Fruit fly (Drosophila melanogaster) whole organism, embryonic: ENCODE results near the gene Hasp.
A peak's percentile ranks its signal among the peaks of the same experiment; 100 is the strongest.

Experiments
- Atf-2 ChIP-seq: fragments of 200-800 bp; sonication (Bioruptor generic); optimal IDR thresholded peaks from 2 replicates; lab custom pipeline; 2016; ENCODE audit warnings: missing biosample characterization, missing genetic modification characterization
- Atf3 ChIP-seq: fragments of 200-800 bp; sonication (Bioruptor generic); optimal IDR thresholded peaks from 3 replicates; lab custom pipeline; 2016; ENCODE audit warnings: missing biosample characterization, missing genetic modification characterization
- CG10147 ChIP-seq: fragments of 200-800 bp; sonication (Bioruptor generic); optimal IDR thresholded peaks from 2 replicates; lab custom pipeline; 2019; ENCODE audit warnings: missing biosample characterization, mild to moderate bottlenecking, missing genetic modification characterization, moderate library complexity
- CG10209 ChIP-seq: fragments of 200-800 bp; sonication (Bioruptor generic); optimal IDR thresholded peaks from 3 replicates; lab custom pipeline; 2017; ENCODE audit warnings: missing biosample characterization, mild to moderate bottlenecking, missing genetic modification characterization, missing genetic modification reagents
- CG10267 ChIP-seq: fragments of 200-800 bp; sonication (Bioruptor generic); optimal IDR thresholded peaks from 2 replicates; lab custom pipeline; 2018; ENCODE audit warnings: missing biosample characterization, mild to moderate bottlenecking, missing genetic modification characterization, moderate library complexity
- CG10431 ChIP-seq: fragments of 200-800 bp; sonication (Bioruptor generic); optimal IDR thresholded peaks from 3 replicates; lab custom pipeline; 2018; ENCODE audit warnings: missing biosample characterization, mild to moderate bottlenecking, missing genetic modification characterization
- CG11456 ChIP-seq: fragments of 200-800 bp; sonication (Bioruptor generic); IDR thresholded peaks from 3 replicates; pipeline ENCODE4 v1.3.6; 2022; ENCODE audit warnings: missing biosample characterization, missing genetic modification characterization
- CG11504 ChIP-seq: fragments of 200-800 bp; sonication (Bioruptor generic); optimal IDR thresholded peaks from 3 replicates; lab custom pipeline; 2019; ENCODE audit warnings: missing biosample characterization, mild to moderate bottlenecking, missing genetic modification characterization, moderate library complexity
- CG1233 ChIP-seq: fragments of 200-800 bp; sonication (Bioruptor generic); optimal IDR thresholded peaks from 4 replicates; lab custom pipeline; 2018; ENCODE audit warnings: missing biosample characterization, mild to moderate bottlenecking, missing genetic modification characterization
- CG12391 ChIP-seq: fragments of 200-800 bp; sonication (Bioruptor generic); optimal IDR thresholded peaks from 3 replicates; lab custom pipeline; 2018; ENCODE audit warnings: missing biosample characterization, mild to moderate bottlenecking, missing genetic modification characterization, moderate library complexity
- CG12942 ChIP-seq: fragments of 200-800 bp; sonication (Bioruptor generic); optimal IDR thresholded peaks from 3 replicates; lab custom pipeline; 2016; ENCODE audit warnings: missing biosample characterization, missing genetic modification characterization
- CG14014 ChIP-seq: fragments of 200-800 bp; sonication (Bioruptor generic); IDR thresholded peaks from 2 replicates; pipeline ENCODE4 v1.3.6; 2022; ENCODE audit warnings: missing biosample characterization, missing genetic modification characterization
- CG14965 ChIP-seq: fragments of 200-800 bp; sonication (Bioruptor generic); optimal IDR thresholded peaks from 2 replicates; lab custom pipeline; 2016; ENCODE audit warnings: missing biosample characterization, missing genetic modification characterization, borderline replicate concordance
- CG15073 ChIP-seq: fragments of 200-800 bp; sonication (Bioruptor generic); optimal IDR thresholded peaks from 2 replicates; lab custom pipeline; 2016; ENCODE audit warnings: missing biosample characterization, missing genetic modification characterization
- CG17359 ChIP-seq: fragments of 200-800 bp; sonication (Bioruptor generic); optimal IDR thresholded peaks from 3 replicates; lab custom pipeline; 2018; ENCODE audit warnings: missing biosample characterization, mild to moderate bottlenecking, missing genetic modification characterization, moderate library complexity
- CG2678 ChIP-seq: fragments of 200-800 bp; sonication (Bioruptor generic); optimal IDR thresholded peaks from 3 replicates; lab custom pipeline; 2019; ENCODE audit warnings: missing biosample characterization, mild to moderate bottlenecking, missing genetic modification characterization, moderate library complexity
- CG30020 ChIP-seq: fragments of 200-800 bp; optimal IDR thresholded peaks from 2 replicates; lab custom pipeline; 2019; ENCODE audit warnings: missing biosample characterization, mild to moderate bottlenecking, missing genetic modification characterization, moderate library complexity
- CG4404 ChIP-seq: fragments of 200-800 bp; sonication (Bioruptor generic); IDR thresholded peaks from 2 replicates; pipeline ENCODE4 v1.3.6; 2022; ENCODE audit warnings: missing biosample characterization, missing genetic modification characterization
- CG4820 ChIP-seq: fragments of 200-800 bp; sonication (Bioruptor generic); optimal IDR thresholded peaks from 3 replicates; lab custom pipeline; 2016; ENCODE audit warnings: missing biosample characterization, missing genetic modification characterization
- CG6813 ChIP-seq: fragments of 200-800 bp; sonication (Bioruptor generic); optimal IDR thresholded peaks from 2 replicates; lab custom pipeline; 2017; ENCODE audit warnings: missing biosample characterization, missing genetic modification characterization, mild to moderate bottlenecking, moderate library complexity, missing genetic modification reagents
- CG7271 ChIP-seq: fragments of 200-800 bp; sonication (Bioruptor generic); optimal IDR thresholded peaks from 2 replicates; lab custom pipeline; 2018; ENCODE audit warnings: missing biosample characterization, mild to moderate bottlenecking, missing genetic modification characterization, moderate library complexity
- CG7928 ChIP-seq: fragments of 200-800 bp; sonication (Bioruptor generic); optimal IDR thresholded peaks from 2 replicates; lab custom pipeline; 2017; ENCODE audit warnings: missing biosample characterization, mild to moderate bottlenecking, missing genetic modification characterization
- CG8388 ChIP-seq: fragments of 200-800 bp; sonication (Bioruptor generic); optimal IDR thresholded peaks from 2 replicates; lab custom pipeline; 2019; ENCODE audit warnings: missing biosample characterization, mild to moderate bottlenecking, missing genetic modification characterization, moderate library complexity
- CrebB ChIP-seq: fragments of 200-800 bp; sonication (Bioruptor generic); optimal IDR thresholded peaks from 3 replicates; lab custom pipeline; 2018; ENCODE audit warnings: missing biosample characterization, mild to moderate bottlenecking, missing genetic modification characterization
- D19B ChIP-seq: fragments of 200-800 bp; sonication (Bioruptor generic); optimal IDR thresholded peaks from 2 replicates; lab custom pipeline; 2017; ENCODE audit warnings: missing biosample characterization, mild to moderate bottlenecking, missing genetic modification characterization
- Fer2 ChIP-seq: fragments of 200-800 bp; sonication (Bioruptor generic); optimal IDR thresholded peaks from 2 replicates; lab custom pipeline; 2018; ENCODE audit warnings: missing biosample characterization, mild to moderate bottlenecking, missing genetic modification characterization, moderate library complexity
- H15 ChIP-seq: fragments of 200-800 bp; sonication (Bioruptor generic); IDR thresholded peaks from 3 replicates; pipeline ENCODE4 v1.3.6; 2022; ENCODE audit warnings: missing biosample characterization, missing genetic modification characterization
- HmgZ ChIP-seq: fragments of 200-800 bp; sonication (Bioruptor generic); optimal IDR thresholded peaks from 2 replicates; lab custom pipeline; 2018; ENCODE audit warnings: missing biosample characterization, mild to moderate bottlenecking, missing genetic modification characterization
- MTF-1 ChIP-seq: fragments of 200-800 bp; sonication (Bioruptor generic); optimal IDR thresholded peaks from 2 replicates; lab custom pipeline; 2018; ENCODE audit warnings: missing biosample characterization, mild to moderate bottlenecking, missing genetic modification characterization, borderline replicate concordance
- Nf-YA ChIP-seq: fragments of 200-800 bp; sonication (Bioruptor generic); IDR thresholded peaks from 2 replicates; pipeline ENCODE4 v1.3.6; 2022; ENCODE audit warnings: missing biosample characterization, missing genetic modification characterization
- Optix ChIP-seq: fragments of 200-800 bp; sonication (Bioruptor generic); IDR thresholded peaks from 3 replicates; pipeline ENCODE4 v1.3.6; 2022; ENCODE audit warnings: missing biosample characterization, missing genetic modification characterization
- Sin3A ChIP-seq: fragments of >200 bp; optimal IDR thresholded peaks from 2 replicates; lab custom pipeline; 2018
- Taf1 ChIP-seq: fragments of 200-800 bp; sonication (Bioruptor generic); IDR thresholded peaks from 2 replicates; pipeline ENCODE4 v1.3.6; 2022; ENCODE audit warnings: missing biosample characterization, missing genetic modification characterization
- ab ChIP-seq: fragments of 200-800 bp; sonication (Bioruptor generic); optimal IDR thresholded peaks from 2 replicates; lab custom pipeline; 2016; ENCODE audit warnings: missing biosample characterization, missing genetic modification characterization
- ara ChIP-seq: fragments of 200-800 bp; sonication (Bioruptor generic); IDR thresholded peaks from 2 replicates; pipeline ENCODE4 v1.3.6; 2022; ENCODE audit warnings: missing biosample characterization, missing genetic modification characterization
- ato ChIP-seq: fragments of 200-800 bp; sonication (Bioruptor generic); IDR thresholded peaks from 2 replicates; pipeline ENCODE4 v1.3.6; 2022; ENCODE audit warnings: missing biosample characterization, missing genetic modification characterization; ENCODE audit not compliant: partially characterized antibody
- ci ChIP-seq: fragments of 200-800 bp; sonication (Bioruptor generic); IDR thresholded peaks from 3 replicates; pipeline ENCODE4 v1.3.6; 2022; ENCODE audit warnings: missing biosample characterization, missing genetic modification characterization
- crol ChIP-seq: fragments of 200-800 bp; sonication (Bioruptor generic); IDR thresholded peaks from 2 replicates; pipeline ENCODE4 v1.3.6; 2022; ENCODE audit warnings: missing biosample characterization, missing genetic modification characterization
- ind ChIP-seq: fragments of 200-800 bp; sonication (Bioruptor generic); optimal IDR thresholded peaks from 3 replicates; lab custom pipeline; 2016; ENCODE audit warnings: missing biosample characterization, missing genetic modification characterization
- mld ChIP-seq: fragments of 200-800 bp; sonication (Bioruptor generic); IDR thresholded peaks from 3 replicates; pipeline ENCODE4 v1.3.6; 2022; ENCODE audit warnings: missing biosample characterization, missing genetic modification characterization; ENCODE audit not compliant: partially characterized antibody
- onecut ChIP-seq: fragments of 200-800 bp; sonication (Bioruptor generic); IDR thresholded peaks from 2 replicates; pipeline ENCODE4 v1.3.6; 2022; ENCODE audit warnings: missing biosample characterization, missing genetic modification characterization
- pb ChIP-seq: fragments of 200-800 bp; sonication (Bioruptor generic); optimal IDR thresholded peaks from 3 replicates; lab custom pipeline; 2016; ENCODE audit warnings: missing biosample characterization, missing genetic modification characterization
- peb ChIP-seq: fragments of 200-800 bp; sonication (Bioruptor generic); IDR thresholded peaks from 2 replicates; pipeline ENCODE4 v1.3.6; 2022; ENCODE audit warnings: missing biosample characterization, missing genetic modification characterization
- pros ChIP-seq: fragments of 200-800 bp; sonication (Bioruptor generic); optimal IDR thresholded peaks from 3 replicates; lab custom pipeline; 2019; ENCODE audit warnings: missing biosample characterization, mild to moderate bottlenecking, missing genetic modification characterization, moderate library complexity
- run ChIP-seq: fragments of 200-800 bp; sonication (Bioruptor generic); optimal IDR thresholded peaks from 3 replicates; lab custom pipeline; 2018; ENCODE audit warnings: missing biosample characterization, mild to moderate bottlenecking, missing genetic modification characterization
- sisA ChIP-seq: fragments of 200-800 bp; sonication (Bioruptor generic); IDR thresholded peaks from 2 replicates; pipeline ENCODE4 v1.3.6; 2022; ENCODE audit warnings: missing biosample characterization, missing genetic modification characterization
- ssp ChIP-seq: fragments of 200-800 bp; sonication (Bioruptor generic); IDR thresholded peaks from 2 replicates; pipeline ENCODE4 v1.3.6; 2022; ENCODE audit warnings: missing biosample characterization, missing genetic modification characterization
- zen ChIP-seq: fragments of 200-800 bp; sonication (Bioruptor generic); optimal IDR thresholded peaks from 3 replicates; lab custom pipeline; 2018; ENCODE audit warnings: missing biosample characterization, mild to moderate bottlenecking, missing genetic modification characterization, moderate library complexity
- zf30C ChIP-seq: fragments of 200-800 bp; sonication (Bioruptor generic); optimal IDR thresholded peaks from 3 replicates; lab custom pipeline; 2018; ENCODE audit warnings: missing biosample characterization, mild to moderate bottlenecking, missing genetic modification characterization

Hasp gene

dm6 chr2L:19537779-19538456 is 20.9 kb upstream of the Hasp start, which contains the start of gene CG13082 (continued):
- no peak for TF ChIP-seq Taf1 (GFP tag; lab: Robert Waterston, UW)
- TF ChIP-seq CG10267 (tag; lab: Kevin White, UChicago) = peak; percentile 60
- TF ChIP-seq run = no peak
- no peak for TF ChIP-seq CG12942
- no peak for TF ChIP-seq MTF-1 (GFP tag; lab: Kevin White, UChicago)
- TF ChIP-seq CG10209 (GFP tag; lab: Kevin White, UChicago) = peak; percentile 48
- peak; percentile 11 for TF ChIP-seq CG17359 (tag; lab: Kevin White, UChicago)
- no peak for TF ChIP-seq CG7928
- TF ChIP-seq CG4820 (GFP tag; lab: Kevin White, UChicago) = peak; percentile 61
- TF ChIP-seq CG6813 = peak; percentile 3
- TF ChIP-seq CG11504 (tag; lab: Kevin White, UChicago) = peak; percentile 64
- TF ChIP-seq zf30C (GFP tag; lab: Kevin White, UChicago) = peak; percentile 75
- TF ChIP-seq peb = 0 out of 2 replicates have a peak, but pooled peaks have one; percentile 38
- TF ChIP-seq ato (GFP tag; lab: Robert Waterston, UW) = no peak
- peak; percentile 51; the same call in 1 of the 2 replicates for TF ChIP-seq ara
- TF ChIP-seq pros = no peak
- no peak for TF ChIP-seq Atf3 (GFP tag; lab: Kevin White, UChicago)
- peak; percentile 69 for TF ChIP-seq CG8388 (GFP tag; lab: Kevin White, UChicago)
- TF ChIP-seq HmgZ (tag; lab: Kevin White, UChicago) = no peak
- TF ChIP-seq CG10147 (GFP tag; lab: Kevin White, UChicago) = no peak
- TF ChIP-seq Optix = peak; percentile 24; the same call in 1 of the 3 replicates
- TF ChIP-seq H15 (GFP tag; lab: Robert Waterston, UW) = 0 out of 3 replicates have a peak, but pooled peaks have one; percentile 11
- peak; percentile 13; the same call in 1 of the 2 replicates for TF ChIP-seq onecut (GFP tag; lab: Robert Waterston, UW)
- TF ChIP-seq CG1233 (GFP tag; lab: Kevin White, UChicago) = peak; percentile 25
- TF ChIP-seq ci (GFP tag; lab: Robert Waterston, UW) = peak; percentile 54; the same call in 2 of the 3 replicates
- peak; percentile 33 for TF ChIP-seq ind (GFP tag; lab: Kevin White, UChicago)
- peak; percentile 70 for TF ChIP-seq CG10431 (GFP tag; lab: Kevin White, UChicago)
- TF ChIP-seq ab (GFP tag; lab: Kevin White, UChicago) = no peak
- TF ChIP-seq pb (GFP tag; lab: Kevin White, UChicago) = no peak
- TF ChIP-seq crol (GFP tag; lab: Robert Waterston, UW) = peak; percentile 65
- no peak for TF ChIP-seq CG7271 (tag; lab: Kevin White, UChicago)
- TF ChIP-seq CG11456 (GFP tag; lab: Robert Waterston, UW) = no peak
- peak; percentile 33 for TF ChIP-seq zen (tag; lab: Kevin White, UChicago)
- TF ChIP-seq CG4404 = no peak
- no peak for TF ChIP-seq CG14965
- TF ChIP-seq mld (GFP tag; lab: Robert Waterston, UW) = no peak
- peak; percentile 12 for TF ChIP-seq CG30020 (tag; lab: Kevin White, UChicago)
- peak; percentile 66 for TF ChIP-seq CG2678 (tag; lab: Kevin White, UChicago)
- TF ChIP-seq sisA (GFP tag; lab: Robert Waterston, UW) = peak; percentile 42; the same call in 1 of the 2 replicates
- no peak for TF ChIP-seq Fer2
- peak; percentile 41 for TF ChIP-seq Atf-2
- TF ChIP-seq Nf-YA (GFP tag; lab: Robert Waterston, UW) = no peak
- 0 out of 2 replicates have a peak, but pooled peaks have one; percentile 26 for TF ChIP-seq ssp (GFP tag; lab: Robert Waterston, UW)
- TF ChIP-seq CG14014 = no peak
- TF ChIP-seq CG15073 (GFP tag; lab: Kevin White, UChicago) = no peak
- TF ChIP-seq CG12391 = peak; percentile 55
- no peak for TF ChIP-seq D19B
- no peak for TF ChIP-seq Sin3A
- TF ChIP-seq CrebB (tag; lab: Kevin White, UChicago) = no peak
